Fruit fly (Drosophila melanogaster): ENCODE data around the gene sun.

The sun gene

DNA sequence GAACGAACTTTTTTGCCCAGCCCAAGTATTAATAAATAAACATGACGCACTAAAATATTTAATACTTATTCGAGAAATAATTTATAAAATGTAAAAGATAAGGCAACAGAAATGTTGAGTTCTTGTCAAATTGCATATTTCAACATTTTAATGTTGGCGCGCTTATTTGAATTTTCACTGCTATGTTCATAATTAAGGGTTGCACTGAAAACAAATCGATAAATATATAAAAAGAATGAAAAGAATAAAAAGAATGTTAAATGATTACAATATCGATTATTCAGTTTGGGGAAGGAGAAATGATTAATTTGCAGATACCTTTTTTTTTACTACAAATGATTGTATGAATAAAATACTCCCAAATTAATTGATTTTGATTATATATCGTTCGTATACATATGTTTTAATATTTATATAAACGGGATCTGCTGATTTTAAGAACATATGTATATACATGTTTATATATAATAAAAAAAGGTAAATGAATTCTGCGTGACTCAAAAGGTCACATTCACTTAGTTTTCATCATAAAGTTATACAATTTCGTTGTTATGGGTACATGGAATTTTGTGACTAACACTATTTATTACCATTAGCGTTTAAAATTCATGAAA is 17.8 kb upstream of the sun start:
- peak; percentile 14 for TF ChIP-seq CG17801 (GFP tag; optimal IDR thresholded peaks at IDR 0.05; ENCODE audit: partially characterized antibody)

DNA sequence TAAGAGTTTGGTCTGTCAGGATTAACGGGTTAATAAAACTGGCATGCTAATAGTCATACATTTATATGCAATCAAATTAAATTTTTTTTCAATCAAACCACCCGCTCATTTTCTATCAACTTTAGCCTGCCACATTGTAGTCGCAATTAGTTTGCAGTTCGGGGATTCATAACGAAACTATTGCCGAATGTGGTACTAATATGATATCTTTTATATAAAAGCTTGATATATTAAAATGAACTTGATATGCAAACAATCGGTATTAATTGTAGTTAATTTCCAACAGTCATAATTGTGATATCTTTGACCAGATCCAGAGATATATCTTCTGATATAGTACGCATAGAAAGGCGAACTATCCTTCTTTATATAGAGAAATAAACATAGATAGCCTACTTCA is 17.0 kb upstream of the sun start:
- no peak for TF ChIP-seq CG17801 (GFP tag; optimal IDR thresholded peaks at IDR 0.05; ENCODE audit: partially characterized antibody)

DNA sequence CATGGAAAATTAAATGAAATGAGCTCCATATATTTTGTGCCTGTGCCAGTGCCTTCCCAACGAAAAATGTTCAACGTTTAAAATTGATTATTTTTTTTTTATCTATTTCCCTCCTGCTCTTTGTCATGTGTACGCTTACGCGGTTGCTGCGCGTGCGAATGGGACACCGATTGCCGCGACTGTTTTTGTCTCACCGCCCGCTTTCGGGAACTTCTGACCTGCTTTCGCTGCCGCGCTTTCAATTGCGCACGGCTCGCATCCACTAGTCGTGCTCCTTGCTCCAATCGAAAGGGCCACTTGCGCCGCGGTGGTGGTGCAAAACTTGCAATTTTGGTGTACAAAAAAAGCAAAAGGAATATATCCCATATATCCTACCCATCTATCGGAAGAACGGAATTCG is 11.4 kb upstream of the sun start:
- TF ChIP-seq CG17801 (GFP tag; optimal IDR thresholded peaks at IDR 0.05; ENCODE audit: partially characterized antibody), result peak; percentile 85

DNA sequence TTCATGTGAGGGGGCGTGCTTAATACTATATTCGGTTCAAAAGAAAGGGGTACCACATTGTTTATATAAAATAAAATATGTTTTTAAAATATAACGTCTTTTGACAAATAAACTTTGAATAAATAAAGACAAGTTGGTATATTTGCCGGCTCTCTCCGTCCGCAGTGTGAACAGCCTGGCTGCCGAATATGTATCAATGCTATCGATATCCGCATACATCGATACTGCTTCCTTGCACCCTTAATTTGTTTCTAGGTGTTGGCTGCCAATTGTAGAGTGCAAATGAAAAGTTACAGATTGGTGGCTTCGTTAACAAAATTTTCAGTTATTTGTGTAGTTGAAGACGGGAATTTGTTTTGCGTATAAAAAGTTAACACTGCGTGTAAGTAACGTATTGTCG is 10.8 kb upstream of the sun start, which contains the start of gene Gbeta13F:
Gbeta13F (plus strand) TSS at position 247 of the 400 bp plus-strand sequence.
- TF ChIP-seq CG17801 (GFP tag; optimal IDR thresholded peaks at IDR 0.05; ENCODE audit: partially characterized antibody), result no peak

DNA sequence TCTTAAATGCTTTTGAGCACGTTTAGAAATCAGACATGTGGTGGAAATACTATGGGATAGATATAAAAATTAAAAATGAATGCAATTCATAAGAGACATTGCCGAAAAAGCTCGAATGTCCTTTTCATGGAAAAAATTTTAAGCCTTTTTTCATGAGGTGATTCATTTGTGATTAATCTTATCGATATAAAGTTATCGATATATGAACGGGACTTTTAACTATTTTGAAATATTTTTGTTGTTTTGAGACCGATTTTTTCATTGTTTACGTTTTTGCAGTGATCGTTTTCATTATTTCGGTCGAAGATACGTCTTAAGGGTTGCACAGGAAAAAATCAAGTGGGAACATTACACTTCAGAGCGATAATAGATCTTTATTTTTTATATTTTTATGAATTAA is 10.3 kb upstream of the sun start, which contains the start of gene AlkB:
AlkB (minus strand) TSS at position 101 of the 400 bp plus-strand sequence.
- no peak for TF ChIP-seq CG17801 (GFP tag; optimal IDR thresholded peaks at IDR 0.05; ENCODE audit: partially characterized antibody)

DNA sequence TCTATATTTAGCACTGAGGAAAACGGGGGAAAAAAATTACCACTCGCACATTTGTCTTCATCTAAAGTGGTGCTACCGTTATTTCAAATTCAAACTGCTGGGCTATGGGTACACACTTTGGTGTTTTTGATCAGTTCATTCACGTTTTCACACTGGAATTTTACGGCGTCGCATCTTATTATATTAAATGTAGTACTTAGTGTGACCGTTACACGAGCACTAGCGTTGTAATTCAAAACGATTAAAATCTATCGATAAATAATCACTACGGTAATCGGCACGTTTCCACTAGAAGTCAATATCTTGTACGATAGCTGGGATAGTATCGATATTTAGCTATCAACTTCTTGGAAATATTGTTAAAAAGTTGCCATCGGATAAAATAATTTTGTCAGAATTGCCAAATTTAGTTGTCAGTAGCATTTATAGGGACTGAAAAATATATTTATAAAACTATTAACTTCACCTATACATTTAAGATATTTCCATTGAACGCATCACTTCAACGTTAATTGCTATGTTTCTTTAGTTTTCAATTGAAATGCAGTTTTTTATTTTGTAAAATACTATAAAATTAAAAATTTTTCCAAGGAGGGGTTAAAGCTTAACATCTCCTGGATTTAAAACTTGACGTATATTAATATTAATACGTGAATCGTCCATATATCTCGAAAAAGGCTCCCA is 8.7 kb upstream of the sun start, which contains the start of the genes CG46440 and Myb:
CG46440 (minus strand) TSS at position 223 of the 684 bp plus-strand sequence.
Myb (minus strand) TSS at position 223 of the 684 bp plus-strand sequence.
- TF ChIP-seq CG17801 (GFP tag; optimal IDR thresholded peaks at IDR 0.05; ENCODE audit: partially characterized antibody), result no peak

DNA sequence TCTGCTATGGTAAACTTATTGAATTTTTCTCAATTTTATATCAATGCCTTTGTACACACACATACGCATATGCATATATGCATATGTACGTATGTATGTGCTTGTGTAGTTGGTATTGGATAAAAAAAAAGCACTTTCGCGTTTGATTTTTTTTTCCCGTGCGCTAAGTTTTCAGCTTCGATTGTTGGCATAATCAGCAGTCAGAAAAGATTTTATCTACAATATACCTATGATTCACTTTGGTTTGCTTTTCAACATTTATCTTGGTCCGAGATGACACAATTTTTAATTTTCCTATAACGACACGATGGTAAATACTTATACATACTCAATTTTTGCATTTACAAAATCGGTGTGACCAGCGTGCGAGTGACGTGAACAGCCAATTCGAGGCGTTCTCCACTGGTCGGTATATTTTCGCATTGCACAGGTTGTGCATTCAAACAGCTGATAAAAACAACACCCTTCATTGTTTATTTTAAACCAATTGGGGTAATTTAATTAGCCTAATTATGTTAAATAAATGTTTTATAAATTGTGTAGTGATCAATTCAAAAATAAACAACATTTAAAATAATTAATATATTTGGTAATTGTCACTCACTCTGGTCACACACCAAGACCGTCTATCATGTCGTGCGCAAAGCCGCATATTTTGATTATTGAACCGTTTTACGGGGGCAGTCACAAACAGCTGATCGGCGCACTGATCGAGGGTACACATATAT is 3.9 kb upstream of the sun start, which contains the start of the genes UBL3 and CG15914:
UBL3 (minus strand) TSS at position 361 of the 728 bp plus-strand sequence.
CG15914 (plus strand) TSS at position 607 of the 728 bp plus-strand sequence.
- TF ChIP-seq CG17801 (GFP tag; optimal IDR thresholded peaks at IDR 0.05; ENCODE audit: partially characterized antibody), result peak; percentile 56

DNA sequence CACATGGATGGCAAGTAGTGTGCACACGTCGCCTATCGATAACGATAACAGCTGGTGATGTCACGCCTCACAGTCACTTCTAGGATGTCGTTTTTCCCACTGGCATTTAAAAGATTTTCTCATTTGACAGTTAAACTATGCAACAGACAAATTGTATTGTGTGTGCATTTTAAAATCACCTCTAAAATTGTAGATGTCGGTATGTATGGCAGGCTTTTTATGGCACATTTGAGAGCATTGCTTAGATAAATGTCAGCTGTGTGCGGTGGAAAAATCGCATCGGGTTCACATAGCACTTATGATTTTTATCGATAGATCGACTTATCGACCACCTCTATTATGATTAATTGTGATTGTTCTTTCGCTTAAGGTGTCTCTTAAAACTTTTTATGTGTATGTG is 4.9 kb downstream of the sun start, which contains the start of the genes ArgRS and CG8578:
ArgRS (minus strand) TSS at position 7 of the 400 bp plus-strand sequence.
CG8578 (plus strand) TSS at position 338 of the 400 bp plus-strand sequence.
- peak; percentile 20 for TF ChIP-seq CG17801 (GFP tag; optimal IDR thresholded peaks at IDR 0.05; ENCODE audit: partially characterized antibody)

DNA sequence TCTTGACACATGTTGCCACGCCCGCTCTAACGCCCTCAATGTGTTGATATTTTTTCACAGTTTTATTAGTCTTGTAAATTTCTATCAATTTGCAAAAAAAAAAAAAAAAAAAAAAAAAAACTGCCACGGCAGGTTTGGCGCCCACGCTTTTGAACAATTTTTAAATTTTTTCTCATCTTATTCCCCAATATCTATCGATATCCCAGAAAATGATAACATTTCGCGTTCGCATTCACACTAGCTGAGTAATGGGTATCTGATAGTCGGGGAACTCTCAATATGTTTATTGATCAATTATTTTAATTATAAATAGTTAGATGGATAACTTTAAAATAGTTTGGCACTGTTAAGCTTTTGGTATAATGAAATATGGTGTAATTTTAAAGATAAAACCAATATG is 7.7 kb downstream of the sun start:
- TF ChIP-seq CG17801 (GFP tag; optimal IDR thresholded peaks at IDR 0.05; ENCODE audit: partially characterized antibody), result no peak

DNA sequence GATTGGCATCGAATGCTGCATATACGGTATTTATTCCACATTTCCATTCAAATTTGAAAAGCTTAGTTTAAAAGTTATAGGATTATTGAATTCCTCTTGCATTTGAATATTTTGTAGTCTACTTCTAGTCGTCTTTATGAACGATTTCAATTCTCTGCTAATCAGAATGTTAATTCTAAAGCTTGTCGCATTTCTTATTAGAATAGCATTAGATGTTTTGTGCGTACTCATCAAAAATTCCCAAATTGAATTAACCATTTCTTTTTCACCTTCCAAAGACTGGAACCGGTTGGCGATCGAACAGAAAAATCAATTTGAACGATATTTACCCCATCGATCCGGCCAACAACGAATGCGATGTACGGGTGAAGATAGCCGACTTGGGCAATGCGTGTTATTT is 9.1 kb downstream of the sun start:
- TF ChIP-seq CG17801 (GFP tag; optimal IDR thresholded peaks at IDR 0.05; ENCODE audit: partially characterized antibody), result no peak

DNA sequence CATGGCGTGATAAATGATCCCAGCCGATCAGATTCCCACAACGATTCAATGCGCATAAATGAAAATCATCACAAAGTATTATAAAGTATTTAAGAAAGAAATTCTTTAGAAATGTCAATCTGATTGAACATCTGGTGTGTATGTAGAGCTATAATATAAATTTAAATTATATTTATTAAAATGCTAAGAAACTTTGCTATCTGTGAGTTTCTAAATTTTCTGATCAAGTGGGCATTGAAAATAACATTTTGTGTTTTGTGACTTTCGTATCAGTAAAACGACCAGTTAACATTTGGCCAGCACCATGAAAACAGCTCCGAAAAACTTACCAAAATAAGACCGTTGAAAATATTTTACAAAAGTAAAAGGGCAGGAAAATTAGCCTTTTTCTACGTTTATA is 11.5 kb downstream of the sun start, which contains the start of gene CG8565:
CG8565 (plus strand) TSS at position 301 of the 400 bp plus-strand sequence.
- no peak for TF ChIP-seq CG17801 (GFP tag; optimal IDR thresholded peaks at IDR 0.05; ENCODE audit: partially characterized antibody)

DNA sequence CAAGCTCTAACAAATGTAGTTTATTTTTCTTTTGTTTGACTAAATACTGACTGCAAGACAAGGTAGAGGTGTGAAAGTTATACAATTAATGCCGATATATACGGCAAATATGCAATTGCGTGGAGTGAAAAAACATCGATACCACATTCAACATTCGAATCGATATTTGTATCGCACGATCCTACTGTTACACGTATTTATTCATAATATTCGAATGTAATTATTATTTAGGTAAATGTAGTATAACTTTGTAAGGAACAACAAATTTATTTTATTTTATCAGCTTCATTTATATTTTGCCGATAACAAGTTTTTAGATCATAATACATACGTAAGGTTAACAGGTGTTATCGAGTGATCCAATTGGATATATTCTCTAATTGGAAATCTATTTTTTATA is 13.7 kb downstream of the sun start, which contains the start of gene Chc:
Chc (minus strand) TSS at position 98 of the 400 bp plus-strand sequence.
- TF ChIP-seq CG17801 (GFP tag; optimal IDR thresholded peaks at IDR 0.05; ENCODE audit: partially characterized antibody), result no peak

DNA sequence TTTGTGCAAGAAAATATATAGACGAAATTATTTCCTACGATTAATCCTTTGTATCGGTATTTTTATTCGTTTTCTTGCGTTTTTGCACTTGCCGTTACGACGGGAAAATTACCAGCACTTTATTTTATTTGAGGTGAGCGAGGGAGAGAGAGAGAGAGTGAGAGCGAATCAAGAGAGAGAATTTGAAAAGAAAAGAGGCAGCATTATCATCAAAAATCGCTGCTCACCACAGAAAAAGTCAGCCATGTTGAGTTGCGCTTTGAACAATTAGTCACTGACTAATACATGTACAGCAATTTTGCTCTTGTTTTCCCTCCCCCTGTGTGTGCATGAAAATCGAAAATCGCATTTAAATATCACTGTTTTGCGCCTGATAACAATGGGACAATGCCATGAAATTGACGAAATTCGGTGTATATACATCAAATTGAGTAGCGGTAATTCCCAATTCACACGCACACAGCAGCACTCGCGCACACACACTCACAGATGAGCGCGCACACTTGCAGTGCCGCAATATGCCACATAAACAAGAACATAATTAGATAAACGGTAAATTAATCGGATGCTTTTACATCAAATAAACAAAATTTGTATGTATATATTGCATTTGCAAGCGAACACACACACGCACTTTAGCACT is 14.3 kb downstream of the sun start:
- TF ChIP-seq CG17801 (GFP tag; optimal IDR thresholded peaks at IDR 0.05; ENCODE audit: partially characterized antibody), result no peak

DNA sequence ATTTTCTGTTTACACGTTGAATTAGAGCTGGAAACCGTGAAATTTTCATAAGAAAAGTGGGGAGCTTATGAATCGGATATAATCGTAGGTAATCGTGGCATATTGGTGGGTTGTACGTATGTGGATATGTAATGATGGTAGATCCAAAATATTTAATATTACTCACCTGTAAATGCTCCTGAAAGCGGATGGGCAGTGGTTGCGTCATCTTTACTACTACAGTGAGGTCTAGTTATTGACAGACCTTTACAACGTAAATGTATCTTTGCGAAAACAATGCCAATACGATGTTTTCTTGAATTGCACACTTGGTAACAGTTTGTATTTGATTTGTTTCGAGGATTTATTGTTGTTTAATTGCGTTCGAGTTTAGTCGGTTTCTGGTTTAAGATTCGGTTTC is 15.1 kb downstream of the sun start:
- TF ChIP-seq CG17801 (GFP tag; optimal IDR thresholded peaks at IDR 0.05; ENCODE audit: partially characterized antibody), result no peak

DNA sequence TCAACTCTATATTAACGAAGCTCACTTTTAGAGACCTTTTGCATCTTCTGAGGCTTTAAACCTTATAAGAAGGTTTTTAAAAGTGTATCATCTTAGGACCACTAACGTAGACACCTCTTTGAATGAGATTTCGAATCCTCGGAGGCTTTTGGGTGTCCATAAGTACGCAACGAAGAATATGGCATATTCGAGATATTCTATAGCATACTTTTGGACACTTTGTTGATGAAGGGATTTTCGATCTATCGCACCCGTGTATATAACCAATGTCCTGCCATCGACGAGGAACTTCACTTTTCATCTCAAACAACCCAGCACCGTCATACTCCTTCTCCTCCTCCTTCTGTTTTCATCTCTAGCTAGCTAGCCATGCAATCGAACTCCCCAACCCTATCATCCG is 26.7 kb downstream of the sun start:
- no peak for TF ChIP-seq CG17801 (GFP tag; optimal IDR thresholded peaks at IDR 0.05; ENCODE audit: partially characterized antibody)

Measured in ovary, adult (tissue).